Worm (Caenorhabditis elegans) whole organism, L1 larva: Measurements from ENCODE around the gene F54F2.14.

Experiments
- C16A3.4 ChIP-seq: fragments of 150-350 bp; optimal IDR thresholded peaks from 2 replicates; lab custom pipeline; 2014; ENCODE audit warnings: missing biosample characterization, missing genetic modification characterization
- Y116A8C.19 ChIP-seq: sonication (generic microtip); optimal IDR thresholded peaks from 2 replicates; lab custom pipeline; 2016; ENCODE audit warnings: missing compliant biosample characterization, missing genetic modification characterization, borderline replicate concordance
- blmp-1 ChIP-seq: fragments of 150-350 bp; optimal IDR thresholded peaks from 2 replicates; lab custom pipeline; 2014; ENCODE audit warnings: missing biosample characterization, missing genetic modification characterization
- ceh-63 ChIP-seq: fragments of 200-800 bp; sonication (Bioruptor generic); optimal IDR thresholded peaks from 2 replicates; lab custom pipeline; 2018; ENCODE audit warnings: mild to moderate bottlenecking, missing genetic modification characterization, missing compliant biosample characterization
- ceh-8 ChIP-seq: fragments of 200-800 bp; sonication (Bioruptor generic); optimal IDR thresholded peaks from 2 replicates; lab custom pipeline; 2018; ENCODE audit warnings: mild to moderate bottlenecking, missing genetic modification characterization, moderate library complexity, missing compliant biosample characterization
- ceh-82 ChIP-seq, 3 experiments: fragments of 150-350 bp in 1 of 3; sonication (generic microtip) in 2 of 3; optimal IDR thresholded peaks; 2 replicates each; lab custom pipeline; 2014 to 2017; ENCODE audit warnings: missing biosample characterization in 3 of 3, missing genetic modification characterization in 3 of 3
- ceh-88 ChIP-seq: fragments of 200-800 bp; sonication (Bioruptor generic); IDR thresholded peaks from 2 replicates; pipeline ENCODE4 v1.3.6; 2022; ENCODE audit warnings: missing genetic modification characterization, missing compliant biosample characterization
- ceh-90 ChIP-seq: sonication (generic microtip); optimal IDR thresholded peaks from 2 replicates; lab custom pipeline; 2016; ENCODE audit warnings: missing genetic modification characterization, missing compliant biosample characterization
- dpl-1 ChIP-seq, 3 experiments: fragments of 150-350 bp in 2 of 3; sonication (generic microtip) in 1 of 3; optimal IDR thresholded peaks; 2 replicates each; lab custom pipeline; 2014 to 2017; ENCODE audit warnings: missing biosample characterization in 3 of 3, missing genetic modification characterization in 3 of 3, missing genetic modification reagents in 3 of 3
- efl-1 ChIP-seq, 4 experiments: fragments of 150-350 bp; optimal IDR thresholded peaks in 3 of 4; peaks in 1 of 4; 1 replicate in 1 of 4; 2 replicates in 3 of 4; lab custom pipeline; 2014; ENCODE audit warnings: missing biosample characterization in 2 of 4, missing genetic modification characterization in 2 of 4, missing genetic modification reagents in 2 of 4
- egl-27 ChIP-seq, 2 experiments: fragments of 150-350 bp in 1 of 2; sonication (generic microtip); optimal IDR thresholded peaks; 3 replicates each; lab custom pipeline; 2017 to 2018; ENCODE audit warnings: missing biosample characterization in 2 of 2, missing genetic modification characterization in 2 of 2, missing genetic modification reagents in 2 of 2
- elt-2 ChIP-seq: sonication (generic microtip); optimal IDR thresholded peaks from 2 replicates; lab custom pipeline; 2016; ENCODE audit warnings: missing genetic modification characterization, mild to moderate bottlenecking, inconsistent platforms, missing compliant biosample characterization, missing genetic modification reagents
- elt-3 ChIP-seq, 6 experiments: fragments of 150-350 bp in 1 of 6; sonication (generic microtip); optimal IDR thresholded peaks; 2 replicates each; lab custom pipeline; 2017 to 2018; ENCODE audit warnings: missing biosample characterization in 6 of 6, missing genetic modification characterization in 6 of 6, inconsistent platforms in 1 of 6
- fkh-4 ChIP-seq: sonication (generic microtip); optimal IDR thresholded peaks from 2 replicates; lab custom pipeline; 2016; ENCODE audit warnings: missing compliant biosample characterization, missing genetic modification characterization, borderline replicate concordance
- fos-1 ChIP-seq: fragments of 150-350 bp; optimal IDR thresholded peaks from 2 replicates; lab custom pipeline; 2014; ENCODE audit warnings: missing biosample characterization, missing genetic modification characterization
- grh-1 ChIP-seq: fragments of 200-800 bp; sonication (Bioruptor generic); IDR thresholded peaks from 2 replicates; pipeline ENCODE4 v1.3.6; 2022; ENCODE audit warnings: missing genetic modification reagents, missing genetic modification characterization, missing compliant biosample characterization
- irx-1 ChIP-seq: sonication (generic microtip); optimal IDR thresholded peaks from 2 replicates; lab custom pipeline; 2016; ENCODE audit warnings: missing genetic modification characterization, missing compliant biosample characterization
- jun-1 ChIP-seq: fragments of 150-350 bp; optimal IDR thresholded peaks from 2 replicates; lab custom pipeline; 2014; ENCODE audit warnings: missing biosample characterization, missing genetic modification reagents, missing genetic modification characterization
- lin-13 ChIP-seq: fragments of 150-350 bp; optimal IDR thresholded peaks from 2 replicates; lab custom pipeline; 2014; ENCODE audit warnings: missing biosample characterization, missing genetic modification reagents, missing genetic modification characterization
- lin-14 ChIP-seq: fragments of 200-800 bp; sonication (Bioruptor generic); optimal IDR thresholded peaks from 2 replicates; lab custom pipeline; 2018; ENCODE audit warnings: mild to moderate bottlenecking, missing genetic modification characterization, moderate library complexity, missing compliant biosample characterization
- lin-15B ChIP-seq: fragments of 150-350 bp; sonication (generic microtip); optimal IDR thresholded peaks from 3 replicates; lab custom pipeline; 2014; ENCODE audit warnings: missing biosample characterization, missing genetic modification characterization
- lin-35 ChIP-seq, 2 experiments: fragments of 150-350 bp; optimal IDR thresholded peaks; 2 replicates each; lab custom pipeline; 2014; ENCODE audit warnings: missing biosample characterization in 2 of 2, missing genetic modification characterization in 2 of 2, missing genetic modification reagents in 2 of 2
- lsy-2 ChIP-seq, 2 experiments: fragments of 150-350 bp; optimal IDR thresholded peaks; 2 replicates each; lab custom pipeline; 2014; ENCODE audit warnings: missing biosample characterization in 2 of 2, missing genetic modification characterization in 2 of 2
- mdl-1 ChIP-seq, 2 experiments: fragments of 150-350 bp; optimal IDR thresholded peaks; 2 replicates each; lab custom pipeline; 2014 to 2017; ENCODE audit warnings: missing biosample characterization in 2 of 2, missing genetic modification characterization in 2 of 2, inconsistent platforms in 1 of 2
- mep-1 ChIP-seq: fragments of 150-350 bp; optimal IDR thresholded peaks from 2 replicates; lab custom pipeline; 2014; ENCODE audit warnings: missing biosample characterization, missing genetic modification characterization
- nhr-19 ChIP-seq: fragments of 200-800 bp; sonication (Bioruptor generic); conservative IDR thresholded peaks from 2 replicates; pipeline ENCODE4 v1.3.6; 2022; ENCODE audit warnings: missing genetic modification characterization, missing compliant biosample characterization
- nhr-20 ChIP-seq: sonication (generic microtip); optimal IDR thresholded peaks from 2 replicates; lab custom pipeline; 2016; ENCODE audit warnings: mild to moderate bottlenecking, missing genetic modification characterization, missing compliant biosample characterization
- nhr-237 ChIP-seq: fragments of 150-350 bp; optimal IDR thresholded peaks from 2 replicates; lab custom pipeline; 2014; ENCODE audit warnings: missing biosample characterization, missing genetic modification characterization
- nhr-28 ChIP-seq: fragments of 150-350 bp; optimal IDR thresholded peaks from 2 replicates; lab custom pipeline; 2014; ENCODE audit warnings: missing biosample characterization, missing genetic modification characterization
- nhr-47 ChIP-seq: sonication (generic microtip); optimal IDR thresholded peaks from 2 replicates; lab custom pipeline; 2016; ENCODE audit warnings: mild to moderate bottlenecking, missing genetic modification characterization, moderate library complexity, missing compliant biosample characterization
- nhr-71 ChIP-seq: sonication (generic microtip); optimal IDR thresholded peaks from 2 replicates; lab custom pipeline; 2016; ENCODE audit warnings: mild to moderate bottlenecking, missing genetic modification characterization, moderate library complexity, missing compliant biosample characterization
- nhr-77 ChIP-seq: fragments of 150-350 bp; optimal IDR thresholded peaks from 2 replicates; lab custom pipeline; 2014; ENCODE audit warnings: missing biosample characterization, missing genetic modification characterization
- nhr-84 ChIP-seq: sonication (generic microtip); optimal IDR thresholded peaks from 2 replicates; lab custom pipeline; 2017; ENCODE audit warnings: missing biosample characterization, missing genetic modification characterization
- nhr-85 ChIP-seq: sonication (generic microtip); peaks from one replicate; lab custom pipeline; 2016; ENCODE audit warnings: missing genetic modification characterization, inconsistent platforms, missing compliant biosample characterization
- nhr-90 ChIP-seq: sonication (generic microtip); optimal IDR thresholded peaks from 2 replicates; lab custom pipeline; 2016; ENCODE audit warnings: mild to moderate bottlenecking, missing genetic modification characterization, missing compliant biosample characterization; ENCODE audit not compliant: poor library complexity
- pqm-1 ChIP-seq: sonication (generic microtip); optimal IDR thresholded peaks from 3 replicates; lab custom pipeline; 2017; ENCODE audit warnings: missing biosample characterization, missing genetic modification characterization
- rnt-1 ChIP-seq: sonication (generic microtip); optimal IDR thresholded peaks from 2 replicates; lab custom pipeline; 2016; ENCODE audit warnings: mild to moderate bottlenecking, missing genetic modification characterization, moderate library complexity, missing compliant biosample characterization
- skn-1 ChIP-seq: fragments of 150-350 bp; optimal IDR thresholded peaks from 2 replicates; lab custom pipeline; 2014; ENCODE audit warnings: missing biosample characterization, missing genetic modification characterization
- snpc-4 ChIP-seq: fragments of 150-350 bp; optimal IDR thresholded peaks from 2 replicates; lab custom pipeline; 2014; ENCODE audit warnings: missing biosample characterization, missing genetic modification characterization
- snu-23 ChIP-seq: sonication (generic microtip); optimal IDR thresholded peaks from 2 replicates; lab custom pipeline; 2016; ENCODE audit warnings: missing genetic modification characterization, missing compliant biosample characterization
- sox-4 ChIP-seq: sonication (generic microtip); optimal IDR thresholded peaks from 2 replicates; lab custom pipeline; 2016; ENCODE audit warnings: missing genetic modification characterization, missing compliant biosample characterization
- sup-37 ChIP-seq: fragments of 200-800 bp; sonication (Bioruptor generic); optimal IDR thresholded peaks from 2 replicates; lab custom pipeline; 2018; ENCODE audit warnings: mild to moderate bottlenecking, missing genetic modification characterization, missing compliant biosample characterization
- swsn-7 ChIP-seq: sonication (generic microtip); optimal IDR thresholded peaks from 2 replicates; lab custom pipeline; 2016; ENCODE audit warnings: missing genetic modification characterization, missing compliant biosample characterization
- tbx-2 ChIP-seq: sonication (generic microtip); optimal IDR thresholded peaks from 2 replicates; lab custom pipeline; 2016; ENCODE audit warnings: missing genetic modification characterization, missing compliant biosample characterization
- vab-15 ChIP-seq: sonication (generic microtip); optimal IDR thresholded peaks from 2 replicates; lab custom pipeline; 2017; ENCODE audit warnings: missing genotype, mild to moderate bottlenecking, missing genetic modification characterization, missing compliant biosample characterization
- xbp-1 ChIP-seq: sonication (generic microtip); optimal IDR thresholded peaks from 2 replicates; lab custom pipeline; 2016; ENCODE audit warnings: missing genetic modification characterization, missing compliant biosample characterization
- ztf-4 ChIP-seq: fragments of 150-350 bp; optimal IDR thresholded peaks from 2 replicates; lab custom pipeline; 2014; ENCODE audit warnings: missing biosample characterization, missing genetic modification characterization

The F54F2.14 gene

DNA sequence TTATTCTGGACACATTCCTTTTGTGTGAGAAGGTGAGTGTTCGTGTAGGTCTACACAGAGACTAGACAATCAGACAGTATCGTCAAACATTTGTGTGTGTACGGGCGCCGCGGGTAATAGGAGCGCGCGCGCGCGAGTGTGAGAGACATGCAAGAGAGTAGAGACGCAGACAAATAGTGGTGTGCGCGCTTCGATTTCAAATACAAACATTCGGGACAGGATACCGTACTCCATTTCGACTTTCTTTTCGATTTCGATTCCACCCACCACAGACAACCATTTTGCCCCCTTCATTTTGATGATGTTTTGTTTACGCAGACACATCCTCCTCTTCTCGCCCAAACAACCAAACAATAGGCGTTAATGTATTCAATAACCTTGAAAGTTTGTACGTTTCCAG is 3.4 kb downstream of the F54F2.14 start:
- TF ChIP-seq skn-1 (tag; lab: Kevin White, UChicago) (peak; percentile 84), ceh-90 (tag; lab: Kevin White, UChicago) (no peak), vab-15 (tag; lab: Kevin White, UChicago) (no peak), nhr-20 (tag; lab: Kevin White, UChicago) (peak; percentile 87), irx-1 (tag; lab: Kevin White, UChicago) (peak; percentile 49), blmp-1 (tag; lab: Kevin White, UChicago) (peak; percentile 96), sox-4 (tag; lab: Kevin White, UChicago) (no peak), tbx-2 (tag; lab: Kevin White, UChicago) (peak; percentile 67), snpc-4 (peak; percentile 17), nhr-71 (tag; lab: Kevin White, UChicago) (peak; percentile 81), nhr-237 (tag; lab: Kevin White, UChicago) (peak; percentile 68), pqm-1 (tag; lab: Kevin White, UChicago) (no peak), egl-27 (tag; optimal IDR thresholded peaks at IDR 0.05; lab: Kevin White, UChicago) (peak; percentile 30 to 56), dpl-1 (GFP tag; optimal IDR thresholded peaks at IDR 0.05; lab: Kevin White, UChicago) (peak; percentile 52 to 63 (median 61)), nhr-85 (tag; lab: Kevin White, UChicago) (peak; percentile 95), jun-1 (tag; lab: Kevin White, UChicago) (peak; percentile 69), fos-1 (tag; lab: Kevin White, UChicago) (peak; percentile 38), fkh-4 (tag; lab: Kevin White, UChicago) (no peak), snu-23 (GFP tag; lab: Kevin White, UChicago) (peak; percentile 81), C16A3.4 (tag; lab: Kevin White, UChicago) (peak; percentile 41), lin-15B (tag; lab: Kevin White, UChicago) (no peak), nhr-90 (tag; lab: Kevin White, UChicago) (peak; percentile 69), xbp-1 (tag; lab: Kevin White, UChicago) (peak; percentile 51), nhr-28 (tag; lab: Kevin White, UChicago) (no peak), ceh-8 (GFP tag; lab: Kevin White, UChicago) (peak; percentile 29), ceh-82 (tag; optimal IDR thresholded peaks at IDR 0.05; lab: Kevin White, UChicago) (peak; percentile 26 to 76 (median 54)), lin-35 (GFP tag; optimal IDR thresholded peaks at IDR 0.05; lab: Kevin White, UChicago) (peak; percentile 62 to 78), elt-2 (tag; lab: Kevin White, UChicago) (peak; percentile 30), swsn-7 (tag; lab: Kevin White, UChicago) (peak; percentile 71), lin-14 (GFP tag; lab: Kevin White, UChicago) (peak; percentile 95), ztf-4 (peak; percentile 31), ceh-88 (GFP tag; lab: Robert Waterston, UW) (peak; percentile 49; the same call in 1 of the 2 replicates), efl-1 (optimal IDR thresholded peaks at IDR 0.05; lab: Kevin White, UChicago) (peak; percentile 51 to 64), efl-1 (GFP tag; optimal IDR thresholded peaks at IDR 0.05 in 1 of 2; lab: Kevin White, UChicago) (peak in 1 of 2 experiments; percentile 3), lin-13 (GFP tag; lab: Kevin White, UChicago) (peak; percentile 57), lsy-2 (tag; optimal IDR thresholded peaks at IDR 0.05; lab: Kevin White, UChicago) (peak; percentile 63 to 88), ceh-63 (GFP tag; lab: Kevin White, UChicago) (no peak), nhr-77 (tag; lab: Kevin White, UChicago) (peak; percentile 81), sup-37 (GFP tag; lab: Kevin White, UChicago) (peak; percentile 12), nhr-47 (tag; lab: Kevin White, UChicago) (peak; percentile 51), nhr-19 (GFP tag; lab: Robert Waterston, UW) (peak; percentile 74), nhr-84 (tag; lab: Kevin White, UChicago) (no peak), mdl-1 (tag; optimal IDR thresholded peaks at IDR 0.05; lab: Kevin White, UChicago) (peak in 1 of 2 experiments; percentile 90), grh-1 (GFP tag; lab: Robert Waterston, UW) (peak; percentile 73), Y116A8C.19 (tag; lab: Kevin White, UChicago) (no peak), elt-3 (tag; optimal IDR thresholded peaks at IDR 0.05; lab: Kevin White, UChicago) (peak in 3 of 6 experiments; percentile 58 to 87 (median 72)), rnt-1 (peak; percentile 38), mep-1 (tag; lab: Kevin White, UChicago) (peak; percentile 61)
